Worm (Caenorhabditis elegans): Measurements from ENCODE around the gene clec-24.

clec-24 gene

DNA sequence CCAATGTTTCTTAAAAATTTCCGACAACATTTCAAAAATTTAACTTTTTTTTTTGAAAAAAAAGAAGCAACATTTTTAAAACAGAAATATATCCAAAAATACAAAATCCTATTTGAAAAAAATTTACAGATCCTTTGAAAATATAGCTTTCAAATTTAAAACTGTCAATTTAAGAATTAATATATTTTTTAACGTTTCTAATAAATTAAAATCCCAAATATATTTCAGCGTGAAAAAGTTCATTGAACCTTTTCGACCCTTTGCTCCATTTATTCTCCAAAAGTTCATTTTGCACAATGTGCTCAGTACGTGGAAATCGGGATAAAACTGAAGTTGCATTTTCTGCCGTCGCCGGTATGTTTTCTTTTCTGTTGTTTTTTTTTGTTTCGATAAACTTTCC, 28.9 kb upstream of the clec-24 start, which contains the start of gene phy-3:
Gene phy-3, plus strand, starts transcription at position 301 of the 400 bp plus-strand sequence.
- no peak for TF ChIP-seq flt-1 (GFP tag; IDR thresholded peaks at IDR 0.05)

DNA sequence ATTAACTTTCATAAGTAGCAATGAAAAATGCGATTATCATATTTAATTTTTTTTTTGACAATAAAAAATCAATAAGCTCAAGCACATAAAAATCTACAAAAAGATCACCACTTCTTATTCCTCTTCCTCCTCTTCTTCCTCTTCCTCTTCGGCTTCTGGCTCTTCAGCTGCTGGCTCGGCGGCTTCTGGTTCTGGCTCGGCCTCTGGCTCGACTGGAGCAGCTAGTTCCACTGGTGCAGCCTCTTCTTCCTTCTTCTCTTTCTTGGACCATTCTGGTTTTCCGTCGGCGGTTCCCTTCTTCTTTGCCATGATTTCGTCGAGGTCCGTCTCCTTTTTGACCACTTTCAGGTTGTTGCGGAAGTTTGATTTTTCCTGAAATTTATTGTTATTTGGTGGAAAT, 28.1 kb upstream of the clec-24 start:
- TF ChIP-seq ztf-23 (GFP tag; IDR thresholded peaks at IDR 0.05) = no peak
- TF ChIP-seq med-1 (GFP tag; optimal IDR thresholded peaks at IDR 0.05; ENCODE audit: insufficient read depth) = no peak
- no peak for TF ChIP-seq klf-2 (GFP tag; conservative IDR thresholded peaks at IDR 0.05)
- no peak for TF ChIP-seq cog-1 (tag; optimal IDR thresholded peaks at IDR 0.05)
- no peak for TF ChIP-seq ref-1 (GFP tag; conservative IDR thresholded peaks at IDR 0.05)
- TF ChIP-seq tab-1 (GFP tag; IDR thresholded peaks at IDR 0.05) = no peak
- no peak for TF ChIP-seq ztf-29 (GFP tag; IDR thresholded peaks at IDR 0.05)
- no peak for TF ChIP-seq T22C8.4 (GFP tag; IDR thresholded peaks at IDR 0.05)
- no peak for TF ChIP-seq flt-1 (GFP tag; IDR thresholded peaks at IDR 0.05)

DNA sequence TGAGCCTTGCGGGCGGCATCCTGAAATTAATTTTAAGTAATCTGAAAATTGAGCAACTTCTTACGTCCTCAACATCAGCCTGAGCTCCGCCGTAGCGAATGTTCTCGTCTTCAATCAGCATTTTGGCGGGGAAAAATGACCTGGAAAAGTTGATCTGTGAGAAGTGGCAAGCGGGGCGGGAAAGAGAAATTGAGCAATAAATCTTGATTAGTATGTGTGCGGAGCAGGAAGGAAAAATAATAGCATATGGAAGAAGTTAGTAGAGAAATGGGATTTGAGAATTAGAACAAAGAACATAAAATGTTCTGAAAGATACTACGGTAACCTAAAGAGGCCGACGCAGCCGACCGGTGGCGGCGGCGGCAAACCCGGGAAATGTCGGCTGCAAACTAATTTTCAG, 26.8 kb upstream of the clec-24 start, which contains the start of gene tni-3:
Gene tni-3, minus strand, starts transcription at position 140 of the 400 bp plus-strand sequence.
- no peak for TF ChIP-seq tab-1 (GFP tag; IDR thresholded peaks at IDR 0.05)
- TF ChIP-seq cog-1 (tag; optimal IDR thresholded peaks at IDR 0.05) = no peak
- TF ChIP-seq flt-1 (GFP tag; IDR thresholded peaks at IDR 0.05) = no peak
- TF ChIP-seq ztf-23 (GFP tag; IDR thresholded peaks at IDR 0.05) = no peak
- TF ChIP-seq T22C8.4 (GFP tag; IDR thresholded peaks at IDR 0.05) = no peak
- no peak for TF ChIP-seq ref-1 (GFP tag; conservative IDR thresholded peaks at IDR 0.05)

DNA sequence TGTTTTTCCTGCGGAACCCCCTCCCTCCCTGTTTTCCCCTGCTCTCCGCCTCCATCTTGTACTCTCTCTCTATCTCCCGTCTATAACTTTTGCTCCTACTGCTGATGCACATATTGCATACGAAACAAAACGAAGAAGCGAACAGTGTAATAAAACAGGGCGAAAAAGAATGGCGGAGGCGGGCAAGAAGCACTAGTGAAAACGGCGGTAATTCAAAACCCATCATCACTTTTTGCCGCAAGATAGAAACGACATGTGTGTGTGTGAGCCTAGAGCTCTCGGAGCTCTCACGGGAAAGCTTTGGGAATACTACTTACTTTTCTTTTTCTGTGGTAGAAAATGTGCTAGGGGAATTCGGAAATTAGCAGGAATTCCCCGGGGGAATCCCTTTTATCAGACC, 25.7 kb upstream of the clec-24 start:
- TF ChIP-seq cog-1 (tag; optimal IDR thresholded peaks at IDR 0.05) (no peak), klf-2 (GFP tag; conservative IDR thresholded peaks at IDR 0.05) (no peak), ztf-23 (GFP tag; IDR thresholded peaks at IDR 0.05) (no peak), med-1 (GFP tag; optimal IDR thresholded peaks at IDR 0.05; ENCODE audit: insufficient read depth) (no peak), ztf-29 (GFP tag; IDR thresholded peaks at IDR 0.05) (no peak), tab-1 (GFP tag; IDR thresholded peaks at IDR 0.05) (no peak), T22C8.4 (GFP tag; IDR thresholded peaks at IDR 0.05) (no peak), ref-1 (GFP tag; conservative IDR thresholded peaks at IDR 0.05) (no peak), flt-1 (GFP tag; IDR thresholded peaks at IDR 0.05) (no peak)

DNA sequence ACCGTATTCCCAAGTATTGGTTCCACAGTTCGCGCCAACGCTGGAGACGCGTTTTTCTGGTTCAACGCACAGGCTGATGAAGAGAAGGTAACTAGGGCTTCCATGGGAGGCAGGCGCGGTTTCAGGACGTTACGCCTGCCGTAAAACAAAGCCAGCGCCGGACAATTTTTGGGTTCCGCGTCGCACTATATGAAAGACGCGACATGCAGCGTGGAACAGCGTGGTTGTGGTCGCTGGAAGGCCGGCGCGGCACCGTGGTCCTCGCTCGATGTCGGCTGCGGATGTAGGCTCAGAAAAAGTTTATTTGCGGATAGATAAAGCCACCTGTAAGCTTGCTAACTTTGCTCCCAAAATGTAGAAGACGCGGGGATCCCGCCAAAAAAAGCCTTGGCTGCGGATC, 23.4 kb upstream of the clec-24 start:
- TF ChIP-seq cog-1 (tag; optimal IDR thresholded peaks at IDR 0.05) = no peak
- TF ChIP-seq ztf-23 (GFP tag; IDR thresholded peaks at IDR 0.05) = no peak
- TF ChIP-seq T22C8.4 (GFP tag; IDR thresholded peaks at IDR 0.05) = no peak
- no peak for TF ChIP-seq med-1 (GFP tag; optimal IDR thresholded peaks at IDR 0.05; ENCODE audit: insufficient read depth)
- TF ChIP-seq tab-1 (GFP tag; IDR thresholded peaks at IDR 0.05) = no peak
- no peak for TF ChIP-seq flt-1 (GFP tag; IDR thresholded peaks at IDR 0.05)
- TF ChIP-seq klf-2 (GFP tag; conservative IDR thresholded peaks at IDR 0.05) = no peak
- TF ChIP-seq ztf-29 (GFP tag; IDR thresholded peaks at IDR 0.05) = no peak
- TF ChIP-seq ref-1 (GFP tag; conservative IDR thresholded peaks at IDR 0.05) = no peak

DNA sequence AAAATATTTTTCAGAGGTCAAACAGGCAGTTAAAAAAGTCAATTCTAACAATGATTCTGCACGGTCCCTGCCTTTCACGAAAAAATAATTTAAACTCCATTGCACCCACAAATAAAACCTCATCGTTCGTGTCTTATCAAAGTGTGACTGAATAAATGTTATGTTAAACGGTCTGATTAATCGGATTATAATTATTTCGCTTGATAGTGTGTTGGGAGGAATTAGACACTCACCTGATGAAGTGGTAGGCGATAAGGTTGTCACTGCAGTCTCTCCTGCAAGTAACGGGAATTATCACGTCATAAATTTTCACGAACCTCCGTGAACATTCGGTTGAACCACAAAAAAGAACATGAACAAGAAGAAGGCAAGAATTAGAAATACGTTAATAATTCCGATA, 21.5 kb upstream of the clec-24 start:
- no peak for TF ChIP-seq klf-2 (GFP tag; conservative IDR thresholded peaks at IDR 0.05)
- no peak for TF ChIP-seq cog-1 (tag; optimal IDR thresholded peaks at IDR 0.05)
- TF ChIP-seq ztf-23 (GFP tag; IDR thresholded peaks at IDR 0.05) = no peak
- TF ChIP-seq ztf-29 (GFP tag; IDR thresholded peaks at IDR 0.05) = no peak
- TF ChIP-seq T22C8.4 (GFP tag; IDR thresholded peaks at IDR 0.05) = no peak
- TF ChIP-seq ref-1 (GFP tag; conservative IDR thresholded peaks at IDR 0.05) = no peak
- TF ChIP-seq med-1 (GFP tag; optimal IDR thresholded peaks at IDR 0.05; ENCODE audit: insufficient read depth) = no peak
- no peak for TF ChIP-seq tab-1 (GFP tag; IDR thresholded peaks at IDR 0.05)
- TF ChIP-seq flt-1 (GFP tag; IDR thresholded peaks at IDR 0.05) = no peak

DNA sequence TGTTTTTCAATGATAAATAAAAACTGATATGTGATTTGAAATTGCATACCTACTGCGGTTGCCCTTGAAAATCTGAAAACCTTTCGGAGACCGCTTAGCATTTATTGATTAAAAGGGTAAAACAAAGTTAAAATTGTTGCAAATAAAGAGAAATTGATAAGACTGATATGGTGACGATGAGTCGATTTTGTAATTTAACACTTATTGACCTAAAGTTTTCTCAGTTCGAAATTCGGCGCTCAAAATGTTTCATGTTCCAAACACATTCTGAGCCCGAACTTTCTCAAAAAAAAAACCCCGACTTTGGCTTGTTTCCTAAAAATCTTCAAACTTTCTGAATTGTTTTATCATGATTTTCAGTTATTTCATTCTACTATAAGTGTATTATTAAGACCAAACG, 20.9 kb upstream of the clec-24 start, which contains the start of gene clec-40:
Gene clec-40, minus strand, starts transcription at position 101 of the 400 bp plus-strand sequence.
- TF ChIP-seq med-1 (GFP tag; optimal IDR thresholded peaks at IDR 0.05; ENCODE audit: insufficient read depth) = no peak
- TF ChIP-seq ref-1 (GFP tag; conservative IDR thresholded peaks at IDR 0.05) = no peak

DNA sequence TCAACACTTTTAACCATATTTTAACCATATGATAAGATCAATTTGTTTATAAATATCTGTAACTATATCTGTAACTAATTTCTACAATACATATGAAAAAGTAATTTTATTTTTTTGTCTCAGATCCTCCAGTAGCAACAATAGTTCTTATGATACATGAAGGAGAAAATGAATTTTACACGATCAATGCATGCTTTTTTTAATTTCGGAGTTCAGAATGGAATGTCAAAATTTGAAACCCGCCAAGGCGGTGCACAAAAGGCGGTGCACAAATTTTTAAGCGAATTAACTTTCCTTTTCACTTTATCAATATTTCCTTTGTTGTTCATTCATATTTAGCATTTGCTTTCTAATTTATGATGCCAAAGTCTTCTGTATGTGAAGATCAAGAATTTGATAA, 18.9 kb upstream of the clec-24 start, which contains the start of gene clec-25:
Gene clec-25, plus strand, starts transcription at position 301 of the 400 bp plus-strand sequence.
- TF ChIP-seq med-1 (GFP tag; optimal IDR thresholded peaks at IDR 0.05; ENCODE audit: insufficient read depth) = no peak
- TF ChIP-seq klf-2 (GFP tag; conservative IDR thresholded peaks at IDR 0.05) = no peak
- TF ChIP-seq flt-1 (GFP tag; IDR thresholded peaks at IDR 0.05) = no peak
- no peak for TF ChIP-seq cog-1 (tag; optimal IDR thresholded peaks at IDR 0.05)

DNA sequence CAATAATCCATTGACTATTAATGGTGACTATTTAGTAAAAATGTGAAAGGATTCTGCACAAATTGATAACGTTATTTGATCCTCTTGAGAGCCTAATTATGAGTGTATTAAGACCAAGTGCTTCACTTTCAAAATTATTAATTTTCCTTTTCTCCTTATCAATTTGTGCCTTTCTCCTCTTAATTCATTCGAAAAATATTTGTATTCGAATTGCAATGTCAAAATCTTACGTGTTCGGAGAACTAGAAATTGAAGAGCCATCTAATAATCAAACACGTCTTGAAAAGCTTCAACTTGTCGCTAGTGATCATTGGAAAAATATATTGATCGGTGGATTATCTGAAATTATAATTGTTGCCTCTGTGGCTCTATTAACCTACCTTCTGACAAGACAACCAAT, 13.3 kb upstream of the clec-24 start, which contains the start of the genes clec-36 and clec-26:
Gene clec-36, minus strand, starts transcription at position 101 of the 400 bp plus-strand sequence.
Gene clec-26, plus strand, starts transcription at position 114 of the 400 bp plus-strand sequence.
- TF ChIP-seq tab-1 (GFP tag; IDR thresholded peaks at IDR 0.05) (no peak), med-1 (GFP tag; optimal IDR thresholded peaks at IDR 0.05; ENCODE audit: insufficient read depth) (no peak), flt-1 (GFP tag; IDR thresholded peaks at IDR 0.05) (no peak), klf-2 (GFP tag; conservative IDR thresholded peaks at IDR 0.05) (no peak), ztf-23 (GFP tag; IDR thresholded peaks at IDR 0.05) (no peak), ztf-29 (GFP tag; IDR thresholded peaks at IDR 0.05) (no peak), T22C8.4 (GFP tag; IDR thresholded peaks at IDR 0.05) (no peak), ref-1 (GFP tag; conservative IDR thresholded peaks at IDR 0.05) (no peak)

DNA sequence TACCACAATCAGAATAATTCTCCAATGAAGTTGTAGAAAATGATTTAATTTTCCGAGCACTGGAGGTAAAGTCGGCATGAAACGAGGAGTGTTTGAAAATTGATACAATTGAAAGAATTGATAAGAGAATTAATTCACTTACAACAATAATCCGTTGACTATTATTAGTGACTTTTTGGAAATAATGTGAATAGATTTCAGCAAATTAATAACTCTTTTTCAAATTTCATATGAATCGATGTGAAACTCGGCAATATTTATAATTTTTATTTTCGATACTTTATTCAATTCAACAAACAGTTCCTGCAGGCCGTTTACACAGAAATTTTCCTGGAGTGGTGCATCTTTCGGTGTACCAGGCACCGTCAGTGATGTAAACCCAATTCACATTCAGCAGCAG, 9.8 kb upstream of the clec-24 start, which contains the start of gene clec-37:
Gene clec-37, minus strand, starts transcription at position 101 of the 400 bp plus-strand sequence.
- TF ChIP-seq ztf-23 (GFP tag; IDR thresholded peaks at IDR 0.05) (no peak), med-1 (GFP tag; optimal IDR thresholded peaks at IDR 0.05; ENCODE audit: insufficient read depth) (no peak), ztf-29 (GFP tag; IDR thresholded peaks at IDR 0.05) (no peak), flt-1 (GFP tag; IDR thresholded peaks at IDR 0.05) (no peak), ref-1 (GFP tag; conservative IDR thresholded peaks at IDR 0.05) (no peak), klf-2 (GFP tag; conservative IDR thresholded peaks at IDR 0.05) (no peak), cog-1 (tag; optimal IDR thresholded peaks at IDR 0.05) (no peak), tab-1 (GFP tag; IDR thresholded peaks at IDR 0.05) (no peak), T22C8.4 (GFP tag; IDR thresholded peaks at IDR 0.05) (no peak)

Measured in whole organism, midembryonic.